Worm (Caenorhabditis elegans) whole organism, L3 larva: Measurements from ENCODE around the gene inft-2.
A peak's percentile ranks its signal among the peaks of the same experiment; 100 is the strongest.

Experiments used
- R02D3.7 ChIP-seq: fragments of 150-350 bp; optimal IDR thresholded peaks from 2 replicates; lab custom pipeline; 2014; ENCODE audit warnings: missing biosample characterization, missing genetic modification characterization
- ZK546.5 ChIP-seq: sonication (generic microtip); optimal IDR thresholded peaks from 2 replicates; lab custom pipeline; 2017; ENCODE audit warnings: missing biosample characterization, missing genetic modification characterization
- aly-2 ChIP-seq: fragments of 150-350 bp; optimal IDR thresholded peaks from 2 replicates; lab custom pipeline; 2014; ENCODE audit warnings: missing biosample characterization, missing genetic modification characterization
- ama-1 ChIP-seq: fragments of 150-350 bp; optimal IDR thresholded peaks from 2 replicates; lab custom pipeline; 2018
- ceh-16 ChIP-seq: sonication (generic microtip); optimal IDR thresholded peaks from 2 replicates; lab custom pipeline; 2017; ENCODE audit warnings: missing biosample characterization, missing genetic modification characterization
- ceh-28 ChIP-seq: fragments of 150-350 bp; optimal IDR thresholded peaks from 2 replicates; lab custom pipeline; 2014; ENCODE audit warnings: missing biosample characterization, missing genetic modification reagents, missing genetic modification characterization
- ceh-82 ChIP-seq: fragments of 150-350 bp; optimal IDR thresholded peaks from 2 replicates; lab custom pipeline; 2014; ENCODE audit warnings: missing biosample characterization, missing genetic modification characterization
- daf-12 ChIP-seq: fragments of 150-350 bp; optimal IDR thresholded peaks from 2 replicates; lab custom pipeline; 2014; ENCODE audit warnings: missing biosample characterization, missing genetic modification reagents, missing genetic modification characterization
- egl-5 ChIP-seq: fragments of 150-350 bp; optimal IDR thresholded peaks from 2 replicates; lab custom pipeline; 2017; ENCODE audit warnings: missing biosample characterization, missing genetic modification reagents, missing genetic modification characterization, inconsistent platforms
- elt-1 ChIP-seq: fragments of 150-350 bp; optimal IDR thresholded peaks from 2 replicates; lab custom pipeline; 2014; ENCODE audit warnings: missing biosample characterization, missing genetic modification characterization
- elt-2 ChIP-seq: sonication (generic microtip); optimal IDR thresholded peaks from 2 replicates; lab custom pipeline; 2016; ENCODE audit warnings: missing genetic modification reagents, mild to moderate bottlenecking, missing genetic modification characterization, missing compliant biosample characterization
- elt-3 ChIP-seq, 3 experiments: fragments of 150-350 bp in 1 of 3; sonication (generic microtip) in 2 of 3; optimal IDR thresholded peaks; 2 replicates in 2 of 3; 4 replicates in 1 of 3; lab custom pipeline; 2014 to 2017; ENCODE audit warnings: missing biosample characterization in 3 of 3, missing genetic modification characterization in 3 of 3
- eor-1 ChIP-seq, 2 experiments: fragments of 150-350 bp; optimal IDR thresholded peaks; 2 replicates each; lab custom pipeline; 2014 to 2018; ENCODE audit warnings: missing biosample characterization in 2 of 2, missing genetic modification characterization in 2 of 2
- fkh-10 ChIP-seq: sonication (generic microtip); optimal IDR thresholded peaks from 2 replicates; lab custom pipeline; 2017; ENCODE audit warnings: missing biosample characterization, missing genetic modification reagents, missing genetic modification characterization
- fkh-2 ChIP-seq: fragments of 150-350 bp; optimal IDR thresholded peaks from 2 replicates; lab custom pipeline; 2014; ENCODE audit warnings: missing biosample characterization, missing genetic modification reagents, missing genetic modification characterization
- hmg-11 ChIP-seq: sonication (generic microtip); optimal IDR thresholded peaks from 2 replicates; lab custom pipeline; 2016; ENCODE audit warnings: missing genetic modification characterization, missing compliant biosample characterization
- lin-39 ChIP-seq: fragments of 150-350 bp; optimal IDR thresholded peaks from 2 replicates; lab custom pipeline; 2018; ENCODE audit warnings: missing biosample characterization, missing genetic modification reagents, missing genetic modification characterization
- lsy-12 ChIP-seq: sonication (generic microtip); optimal IDR thresholded peaks from 2 replicates; lab custom pipeline; 2016; ENCODE audit warnings: mild to moderate bottlenecking, missing genetic modification characterization, missing compliant biosample characterization
- mdl-1 ChIP-seq: fragments of 150-350 bp; optimal IDR thresholded peaks from 2 replicates; lab custom pipeline; 2014; ENCODE audit warnings: missing biosample characterization, missing genetic modification characterization
- mml-1 ChIP-seq: fragments of 150-350 bp; sonication (generic microtip); optimal IDR thresholded peaks from 3 replicates; lab custom pipeline; 2014; ENCODE audit warnings: missing biosample characterization, missing genetic modification characterization
- nfya-1 ChIP-seq: sonication (generic microtip); optimal IDR thresholded peaks from 2 replicates; lab custom pipeline; 2017; ENCODE audit warnings: missing genetic modification characterization, mild to moderate bottlenecking, missing compliant biosample characterization, antibody characterized with exemption, moderate library complexity; ENCODE audit not compliant: insufficient read depth
- nhr-11 ChIP-seq: fragments of 150-350 bp; optimal IDR thresholded peaks from 2 replicates; lab custom pipeline; 2014; ENCODE audit warnings: missing biosample characterization, missing genetic modification characterization
- nhr-12 ChIP-seq: fragments of 150-350 bp; optimal IDR thresholded peaks from 2 replicates; lab custom pipeline; 2014; ENCODE audit warnings: missing biosample characterization, missing genetic modification characterization
- nhr-23 ChIP-seq: fragments of 150-350 bp; optimal IDR thresholded peaks from 2 replicates; lab custom pipeline; 2014; ENCODE audit warnings: missing biosample characterization, missing genetic modification reagents, missing genetic modification characterization
- nhr-237 ChIP-seq: fragments of 150-350 bp; optimal IDR thresholded peaks from 2 replicates; lab custom pipeline; 2014; ENCODE audit warnings: missing biosample characterization, missing genetic modification characterization
- nhr-25 ChIP-seq: sonication (generic microtip); optimal IDR thresholded peaks from 2 replicates; lab custom pipeline; 2017; ENCODE audit warnings: missing biosample characterization, missing genetic modification characterization
- nhr-28 ChIP-seq: fragments of 150-350 bp; optimal IDR thresholded peaks from 2 replicates; lab custom pipeline; 2014; ENCODE audit warnings: missing biosample characterization, missing genetic modification characterization
- nhr-43 ChIP-seq: sonication (generic microtip); optimal IDR thresholded peaks from 2 replicates; lab custom pipeline; 2016; ENCODE audit warnings: mild to moderate bottlenecking, missing genetic modification characterization, missing compliant biosample characterization; ENCODE audit not compliant: poor library complexity, severe bottlenecking
- nhr-76 ChIP-seq: fragments of 150-350 bp; sonication (generic microtip); optimal IDR thresholded peaks from 5 replicates; lab custom pipeline; 2014; ENCODE audit warnings: missing biosample characterization, missing genetic modification characterization
- nhr-77 ChIP-seq: fragments of 150-350 bp; optimal IDR thresholded peaks from 2 replicates; lab custom pipeline; 2014; ENCODE audit warnings: missing biosample characterization, missing genetic modification characterization
- pqm-1 ChIP-seq: fragments of 150-350 bp; optimal IDR thresholded peaks from 2 replicates; lab custom pipeline; 2017; ENCODE audit warnings: missing biosample characterization, missing genetic modification characterization, inconsistent platforms
- sea-2 ChIP-seq: fragments of 150-350 bp; sonication (generic microtip); optimal IDR thresholded peaks from 4 replicates; lab custom pipeline; 2014; ENCODE audit warnings: missing biosample characterization, missing genetic modification reagents, missing genetic modification characterization
- skn-1 ChIP-seq: fragments of 150-350 bp; optimal IDR thresholded peaks from 2 replicates; lab custom pipeline; 2014; ENCODE audit warnings: missing biosample characterization, missing genetic modification characterization
- snpc-4 ChIP-seq: fragments of 150-350 bp; optimal IDR thresholded peaks from 2 replicates; lab custom pipeline; 2014; ENCODE audit warnings: missing biosample characterization, missing genetic modification characterization
- unc-39 ChIP-seq: sonication (generic microtip); optimal IDR thresholded peaks from 4 replicates; lab custom pipeline; 2017; ENCODE audit warnings: missing biosample characterization, missing genetic modification characterization

inft-2 gene

ce11 chrV:12974047-12974446 lies 28.1 kb upstream of the inft-2 start:
- TF ChIP-seq ceh-16 (tag; lab: Kevin White, UChicago) (no peak), eor-1 (tag; optimal IDR thresholded peaks at IDR 0.05; lab: Kevin White, UChicago) (no peak), nhr-76 (tag; lab: Kevin White, UChicago) (no peak), sea-2 (no peak), nhr-28 (tag; lab: Kevin White, UChicago) (no peak)

ce11 chrV:12987061-12987460 lies 15.1 kb upstream of the inft-2 start, which contains the start of gene shw-3:
shw-3 (minus strand) TSS chrV:12987161.
- TF ChIP-seq elt-3 (tag; optimal IDR thresholded peaks at IDR 0.05; lab: Kevin White, UChicago) = no peak
- TF ChIP-seq mdl-1 (tag; lab: Kevin White, UChicago) = no peak
- TF ChIP-seq ceh-16 (tag; lab: Kevin White, UChicago) = no peak
- TF ChIP-seq hmg-11 (tag; lab: Kevin White, UChicago) = no peak
- no peak for TF ChIP-seq nhr-25 (tag; lab: Kevin White, UChicago)
- no peak for TF ChIP-seq nhr-12
- no peak for TF ChIP-seq sea-2
- no peak for TF ChIP-seq skn-1 (tag; lab: Kevin White, UChicago)
- no peak for TF ChIP-seq nhr-77

- TF ChIP-seq fkh-10 = no peak
Measured at ce11 chrV:12988256-12988655, 13.9 kb upstream of the inft-2 start, which contains the start of gene F15B9.8. F15B9.8 (plus strand) TSS chrV:12988556.

- peak; percentile 17 for TF ChIP-seq elt-1 (tag; lab: Kevin White, UChicago)
- TF ChIP-seq nhr-25 (tag; lab: Kevin White, UChicago) = peak; percentile 73
- TF ChIP-seq lin-39 (tag; lab: Kevin White, UChicago) = no peak
- no peak for TF ChIP-seq ceh-82
- no peak for TF ChIP-seq ZK546.5 (tag; lab: Kevin White, UChicago)
- no peak for TF ChIP-seq nhr-23 (tag; lab: Kevin White, UChicago)
- TF ChIP-seq elt-3 (tag; optimal IDR thresholded peaks at IDR 0.05; lab: Kevin White, UChicago) = no peak
- TF ChIP-seq nhr-76 (tag; lab: Kevin White, UChicago) = no peak
Measured at ce11 chrV:12992891-12993290, 9.2 kb upstream of the inft-2 start, which contains the start of the genes F15B9.11 and dsl-7. F15B9.11 (minus strand) TSS chrV:12992895. dsl-7 (plus strand) TSS chrV:12993150.

ce11 chrV:12995269-12995668 lies 6.8 kb upstream of the inft-2 start, which contains the start of gene far-5:
far-5 (plus strand) TSS chrV:12995569.
- no peak for TF ChIP-seq egl-5 (tag; lab: Kevin White, UChicago)
- TF ChIP-seq nhr-23 (tag; lab: Kevin White, UChicago) = peak; percentile 2

- no peak for TF ChIP-seq elt-2 (tag; lab: Kevin White, UChicago)
- no peak for TF ChIP-seq mdl-1 (tag; lab: Kevin White, UChicago)
- no peak for TF ChIP-seq ama-1 (lab: Kevin White, UChicago)
- no peak for TF ChIP-seq elt-3 (tag; optimal IDR thresholded peaks at IDR 0.05; lab: Kevin White, UChicago)
Measured at ce11 chrV:12997422-12997821, 4.7 kb upstream of the inft-2 start, which contains the start of gene far-3. far-3 (minus strand) TSS chrV:12997522.

ce11 chrV:12999559-12999958 lies 2.6 kb upstream of the inft-2 start, which contains the start of gene far-4:
far-4 (minus strand) TSS chrV:12999659.
- TF ChIP-seq hmg-11 (tag; lab: Kevin White, UChicago) (no peak), unc-39 (tag; lab: Kevin White, UChicago) (no peak), ceh-28 (no peak), elt-2 (tag; lab: Kevin White, UChicago) (no peak), snpc-4 (tag; lab: Kevin White, UChicago) (no peak), skn-1 (tag; lab: Kevin White, UChicago) (no peak), nhr-25 (tag; lab: Kevin White, UChicago) (no peak)

- no peak for TF ChIP-seq pqm-1 (tag; lab: Kevin White, UChicago)
- no peak for TF ChIP-seq sea-2
- TF ChIP-seq, all 47 proteins: peak for 0
Measured at ce11 chrV:13000068-13000467, 2.0 kb upstream of the inft-2 start.

- TF ChIP-seq fkh-10 (no peak), lin-39 (tag; lab: Kevin White, UChicago) (peak; percentile 85), mml-1 (no peak), daf-12 (tag; lab: Kevin White, UChicago) (no peak), R02D3.7 (tag; lab: Kevin White, UChicago) (no peak), nhr-237 (tag; lab: Kevin White, UChicago) (no peak), nhr-43 (peak; percentile 89), aly-2 (tag; lab: Kevin White, UChicago) (no peak), egl-5 (tag; lab: Kevin White, UChicago) (no peak), elt-2 (tag; lab: Kevin White, UChicago) (peak; percentile 61), fkh-2 (tag; lab: Kevin White, UChicago) (no peak), nhr-12 (no peak), lsy-12 (tag; lab: Kevin White, UChicago) (peak; percentile 52), elt-3 (tag; optimal IDR thresholded peaks at IDR 0.05; lab: Kevin White, UChicago) (no peak), nfya-1 (tag; lab: Kevin White, UChicago) (no peak), nhr-11 (no peak), nhr-25 (tag; lab: Kevin White, UChicago) (peak; percentile 75)
Measured at ce11 chrV:13003378-13003777, 1.3 kb downstream of the inft-2 start.
